Fruit fly (Drosophila melanogaster) whole organism, embryonic: Measurements from ENCODE around the gene Df31.

Experiments used
- B-H1 ChIP-seq: fragments of 200-800 bp; sonication (Bioruptor generic); IDR thresholded peaks from 3 replicates; pipeline ENCODE4 v1.3.6; 2022; ENCODE audit warnings: missing biosample characterization, missing genetic modification characterization
- CG10147 ChIP-seq: fragments of 200-800 bp; sonication (Bioruptor generic); optimal IDR thresholded peaks from 2 replicates; lab custom pipeline; 2019; ENCODE audit warnings: missing biosample characterization, mild to moderate bottlenecking, missing genetic modification characterization, moderate library complexity
- CG10462 ChIP-seq: fragments of 200-800 bp; sonication (Bioruptor generic); optimal IDR thresholded peaks from 2 replicates; lab custom pipeline; 2016; ENCODE audit warnings: missing biosample characterization, missing genetic modification characterization
- CG10543 ChIP-seq: fragments of 200-800 bp; sonication (Bioruptor generic); optimal IDR thresholded peaks from 3 replicates; lab custom pipeline; 2017; ENCODE audit warnings: missing biosample characterization, mild to moderate bottlenecking, missing genetic modification characterization, moderate library complexity
- CG12659 ChIP-seq: fragments of 200-800 bp; sonication (Bioruptor generic); optimal IDR thresholded peaks from 3 replicates; lab custom pipeline; 2017; ENCODE audit warnings: mild to moderate bottlenecking, missing biosample characterization, missing genetic modification reagents, missing genetic modification characterization
- CG13424 ChIP-seq: fragments of 200-800 bp; sonication (Bioruptor generic); optimal IDR thresholded peaks from 2 replicates; lab custom pipeline; 2019; ENCODE audit warnings: missing biosample characterization, mild to moderate bottlenecking, missing genetic modification characterization, moderate library complexity
- CG14860 ChIP-seq: fragments of 200-800 bp; sonication (Bioruptor generic); IDR thresholded peaks from 3 replicates; pipeline ENCODE4 v1.3.6; 2022; ENCODE audit warnings: missing biosample characterization, missing genetic modification characterization; ENCODE audit not compliant: partially characterized antibody
- CG1602 ChIP-seq: fragments of 200-800 bp; sonication (Bioruptor generic); optimal IDR thresholded peaks from 3 replicates; lab custom pipeline; 2016; ENCODE audit warnings: missing biosample characterization, missing genetic modification characterization
- CG16813 ChIP-seq: fragments of 200-800 bp; sonication (Bioruptor generic); IDR thresholded peaks from 3 replicates; pipeline ENCODE4 v1.3.6; 2022; ENCODE audit warnings: missing biosample characterization, missing genetic modification characterization; ENCODE audit not compliant: partially characterized antibody
- CG17186 ChIP-seq: fragments of 200-800 bp; sonication (Bioruptor generic); optimal IDR thresholded peaks from 3 replicates; lab custom pipeline; 2017; ENCODE audit warnings: missing biosample characterization, missing genetic modification reagents, missing genetic modification characterization
- CG3065 ChIP-seq: fragments of 200-800 bp; sonication (Bioruptor generic); optimal IDR thresholded peaks from 2 replicates; lab custom pipeline; 2016; ENCODE audit warnings: missing biosample characterization, missing genetic modification characterization
- CG31441 ChIP-seq: fragments of 200-800 bp; sonication (Bioruptor generic); IDR thresholded peaks from 2 replicates; pipeline ENCODE4 v1.3.6; 2022; ENCODE audit warnings: missing biosample characterization, missing genetic modification characterization
- CG4360 ChIP-seq: fragments of 200-800 bp; sonication (Bioruptor generic); IDR thresholded peaks from 2 replicates; pipeline ENCODE4 v1.3.6; 2022; ENCODE audit warnings: missing biosample characterization, missing genetic modification characterization
- CG4730 ChIP-seq: fragments of 200-800 bp; sonication (Bioruptor generic); IDR thresholded peaks from 2 replicates; pipeline ENCODE4 v1.3.6; 2022; ENCODE audit warnings: missing biosample characterization, missing genetic modification characterization
- CG5180 ChIP-seq: fragments of 200-800 bp; sonication (Bioruptor generic); optimal IDR thresholded peaks from 3 replicates; lab custom pipeline; 2017; ENCODE audit warnings: missing biosample characterization, missing genetic modification characterization, mild to moderate bottlenecking, moderate library complexity, missing genetic modification reagents
- CG6683 ChIP-seq: fragments of 200-800 bp; sonication (Bioruptor generic); optimal IDR thresholded peaks from 2 replicates; lab custom pipeline; 2017; ENCODE audit warnings: missing biosample characterization, mild to moderate bottlenecking, missing genetic modification characterization, missing genetic modification reagents
- CG6791 ChIP-seq: fragments of 200-800 bp; sonication (Bioruptor generic); IDR thresholded peaks from 3 replicates; pipeline ENCODE4 v1.3.6; 2022; ENCODE audit warnings: missing biosample characterization, missing genetic modification characterization; ENCODE audit not compliant: partially characterized antibody
- CG7963 ChIP-seq: fragments of 200-800 bp; sonication (Bioruptor generic); IDR thresholded peaks from 3 replicates; pipeline ENCODE4 v1.3.6; 2022; ENCODE audit warnings: missing biosample characterization, missing genetic modification characterization; ENCODE audit not compliant: partially characterized antibody
- CHES-1-like ChIP-seq: fragments of 200-800 bp; sonication (Bioruptor generic); optimal IDR thresholded peaks from 2 replicates; lab custom pipeline; 2016; ENCODE audit warnings: missing biosample characterization, missing genetic modification characterization
- D ChIP-seq, 2 experiments: fragments of 200-800 bp in 1 of 2; fragments of >200 bp in 1 of 2; sonication (Bioruptor generic) in 1 of 2; optimal IDR thresholded peaks; 2 replicates in 1 of 2; 3 replicates in 1 of 2; lab custom pipeline; 2017; ENCODE audit warnings: mild to moderate bottlenecking in 1 of 2, missing biosample characterization in 1 of 2, missing genetic modification characterization in 1 of 2, missing genetic modification reagents in 1 of 2
- Dbx ChIP-seq: fragments of 200-800 bp; sonication (Bioruptor generic); IDR thresholded peaks from 3 replicates; pipeline ENCODE4 v1.3.6; 2022; ENCODE audit warnings: missing biosample characterization, missing genetic modification characterization
- Dll ChIP-seq: fragments of 200-800 bp; sonication (Bioruptor generic); IDR thresholded peaks from 4 replicates; pipeline ENCODE4 v1.3.6; 2022; ENCODE audit warnings: missing biosample characterization, missing genetic modification characterization; ENCODE audit not compliant: partially characterized antibody
- E2f1 ChIP-seq: fragments of 200-800 bp; sonication (Bioruptor generic); IDR thresholded peaks from 2 replicates; pipeline ENCODE4 v1.3.6; 2022; ENCODE audit warnings: missing biosample characterization, missing genetic modification characterization
- Fer3 ChIP-seq: fragments of 200-800 bp; sonication (Bioruptor generic); optimal IDR thresholded peaks from 2 replicates; lab custom pipeline; 2018; ENCODE audit warnings: missing biosample characterization, mild to moderate bottlenecking, missing genetic modification characterization, moderate library complexity
- GATAe ChIP-seq: fragments of 200-800 bp; sonication (Bioruptor generic); conservative IDR thresholded peaks from 2 replicates; pipeline ENCODE4 v1.3.6; 2022; ENCODE audit warnings: missing biosample characterization, missing genetic modification characterization
- NC2α ChIP-seq: fragments of 200-800 bp; sonication (Bioruptor generic); optimal IDR thresholded peaks from 2 replicates; lab custom pipeline; 2016; ENCODE audit warnings: missing biosample characterization, missing genetic modification characterization
- Ravus ChIP-seq: fragments of 200-800 bp; sonication (Bioruptor generic); IDR thresholded peaks from 2 replicates; pipeline ENCODE4 v1.3.6; 2022; ENCODE audit warnings: missing biosample characterization, missing genetic modification characterization
- Rfx ChIP-seq: fragments of 200-800 bp; sonication (Bioruptor generic); IDR thresholded peaks from 2 replicates; pipeline ENCODE4 v1.3.6; 2022; ENCODE audit warnings: missing biosample characterization, missing genetic modification characterization
- Sin3A ChIP-seq: fragments of >200 bp; optimal IDR thresholded peaks from 2 replicates; lab custom pipeline; 2018
- dati ChIP-seq: fragments of 200-800 bp; sonication (Bioruptor generic); IDR thresholded peaks from 2 replicates; pipeline ENCODE4 v1.3.6; 2022; ENCODE audit warnings: missing biosample characterization, missing genetic modification characterization
- eve ChIP-seq, 2 experiments: fragments of >200 bp; optimal IDR thresholded peaks; 2 replicates each; lab custom pipeline; 2017; ENCODE audit warnings: missing biosample characterization in 2 of 2, missing genetic modification characterization in 2 of 2
- ewg ChIP-seq: fragments of 200-800 bp; sonication (Bioruptor generic); optimal IDR thresholded peaks from 3 replicates; lab custom pipeline; 2017; ENCODE audit warnings: mild to moderate bottlenecking, missing biosample characterization, missing genetic modification reagents, missing genetic modification characterization
- gcm ChIP-seq: fragments of 200-800 bp; sonication (Bioruptor generic); optimal IDR thresholded peaks from 2 replicates; lab custom pipeline; 2019; ENCODE audit warnings: missing biosample characterization, mild to moderate bottlenecking, missing genetic modification characterization, moderate library complexity
- grau ChIP-seq: fragments of 200-800 bp; optimal IDR thresholded peaks from 3 replicates; lab custom pipeline; 2019; ENCODE audit warnings: missing biosample characterization, mild to moderate bottlenecking, missing genetic modification characterization, moderate library complexity
- gsb ChIP-seq: fragments of 200-800 bp; sonication (Bioruptor generic); IDR thresholded peaks from 2 replicates; pipeline ENCODE4 v1.3.6; 2022; ENCODE audit warnings: missing biosample characterization, missing genetic modification characterization
- ken ChIP-seq: fragments of 200-800 bp; sonication (Bioruptor generic); IDR thresholded peaks from 3 replicates; pipeline ENCODE4 v1.3.6; 2022; ENCODE audit warnings: missing biosample characterization, missing genetic modification characterization
- lov ChIP-seq, 2 experiments: fragments of 200-800 bp in 1 of 2; fragments of >200 bp in 1 of 2; sonication (Bioruptor generic) in 1 of 2; IDR thresholded peaks in 1 of 2; optimal IDR thresholded peaks in 1 of 2; 2 replicates in 1 of 2; 3 replicates in 1 of 2; pipeline versions ENCODE4 v1.3.6 to Lab custom; 2017 to 2022; ENCODE audit warnings: missing biosample characterization in 1 of 2, missing genetic modification characterization in 1 of 2
- mld ChIP-seq: fragments of 200-800 bp; sonication (Bioruptor generic); IDR thresholded peaks from 3 replicates; pipeline ENCODE4 v1.3.6; 2022; ENCODE audit warnings: missing biosample characterization, missing genetic modification characterization; ENCODE audit not compliant: partially characterized antibody
- p53 ChIP-seq: fragments of 200-800 bp; sonication (Bioruptor generic); optimal IDR thresholded peaks from 2 replicates; lab custom pipeline; 2016; ENCODE audit warnings: missing biosample characterization, missing genetic modification characterization
- pfk ChIP-seq: fragments of 200-800 bp; sonication (Bioruptor generic); optimal IDR thresholded peaks from 2 replicates; lab custom pipeline; 2018; ENCODE audit warnings: missing biosample characterization, mild to moderate bottlenecking, missing genetic modification characterization, moderate library complexity
- pita ChIP-seq: fragments of 200-800 bp; sonication (Bioruptor generic); optimal IDR thresholded peaks from 2 replicates; lab custom pipeline; 2017; ENCODE audit warnings: missing biosample characterization, mild to moderate bottlenecking, missing genetic modification characterization
- seq ChIP-seq: fragments of 200-800 bp; sonication (Bioruptor generic); IDR thresholded peaks from 2 replicates; pipeline ENCODE4 v1.3.6; 2022; ENCODE audit warnings: missing biosample characterization, missing genetic modification characterization
- so ChIP-seq: fragments of 200-800 bp; sonication (Bioruptor generic); IDR thresholded peaks from 3 replicates; pipeline ENCODE4 v1.3.6; 2022; ENCODE audit warnings: missing biosample characterization, missing genetic modification characterization
- sqz ChIP-seq: fragments of 200-800 bp; sonication (Bioruptor generic); optimal IDR thresholded peaks from 3 replicates; lab custom pipeline; 2018; ENCODE audit warnings: missing biosample characterization, mild to moderate bottlenecking, missing genetic modification characterization
- tup ChIP-seq: fragments of 200-800 bp; sonication (Bioruptor generic); optimal IDR thresholded peaks from 2 replicates; lab custom pipeline; 2016; ENCODE audit warnings: missing biosample characterization, mild to moderate bottlenecking, missing genetic modification characterization, moderate library complexity
- unc-4 ChIP-seq: fragments of 200-800 bp; sonication (Bioruptor generic); IDR thresholded peaks from 2 replicates; pipeline ENCODE4 v1.3.6; 2022; ENCODE audit warnings: missing biosample characterization, missing genetic modification characterization; ENCODE audit not compliant: partially characterized antibody
- zfh2 ChIP-seq: fragments of 200-800 bp; sonication (Bioruptor generic); optimal IDR thresholded peaks from 2 replicates; lab custom pipeline; 2016; ENCODE audit warnings: missing biosample characterization, missing genetic modification characterization

Gene Df31

DNA sequence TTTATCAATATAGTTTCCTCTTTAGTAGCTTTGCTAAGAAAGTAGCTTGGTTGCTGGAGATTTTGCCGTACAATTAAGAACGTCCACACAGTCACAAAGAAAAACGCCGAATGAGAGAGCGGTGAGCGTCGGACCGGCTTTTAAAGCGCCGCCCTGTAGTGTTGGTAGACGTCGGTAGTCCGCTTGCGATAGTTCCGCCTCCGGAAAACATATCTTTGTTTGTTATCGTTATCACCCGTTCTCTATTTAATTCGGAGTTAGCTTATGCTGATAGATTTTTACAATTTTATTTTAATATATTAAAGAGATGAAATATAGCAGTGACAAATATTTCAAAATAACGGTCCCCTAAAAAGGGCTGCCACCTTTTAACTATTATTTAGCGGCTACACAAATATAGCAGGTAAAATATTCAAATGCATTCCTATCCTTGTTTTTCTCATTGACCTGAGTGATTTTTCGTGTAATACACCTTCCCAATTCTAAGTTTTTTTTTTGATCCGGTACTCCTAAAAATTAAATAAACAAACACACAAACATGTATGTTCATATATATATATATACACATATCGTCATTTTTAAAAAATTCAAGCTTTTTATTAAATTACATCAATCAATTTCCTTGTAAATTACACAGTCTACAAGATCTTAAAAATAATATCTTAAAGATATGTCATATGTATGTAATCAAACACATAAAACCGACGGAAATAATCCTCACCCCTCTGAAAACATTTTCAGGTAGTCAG, at the start of gene Df31 (continued):
- TF ChIP-seq CG1602 (GFP tag; lab: Kevin White, UChicago) (peak; percentile 44), unc-4 (peak; percentile 87), pfk (peak; percentile 57), CG10543 (GFP tag; lab: Kevin White, UChicago) (peak; percentile 57), ewg (GFP tag; lab: Kevin White, UChicago) (no peak), lov (optimal IDR thresholded peaks at IDR 0.05; lab: Kevin White, UChicago) (no peak), lov (GFP tag; IDR thresholded peaks at IDR 0.05; lab: Robert Waterston, UW) (0 out of 3 replicates have a peak, but pooled peaks have one; percentile 55), B-H1 (GFP tag; lab: Robert Waterston, UW) (no peak), CG31441 (GFP tag; lab: Robert Waterston, UW) (peak; percentile 32), GATAe (GFP tag; lab: Robert Waterston, UW) (no peak), Rfx (GFP tag; lab: Robert Waterston, UW) (peak; percentile 89; the same call in 1 of the 2 replicates), CG4360 (GFP tag; lab: Robert Waterston, UW) (no peak; the same call in 1 of the 2 replicates), so (GFP tag; lab: Robert Waterston, UW) (no peak), CG4730 (peak; percentile 29; the same call in 1 of the 2 replicates), NC2α (GFP tag; lab: Kevin White, UChicago) (peak; percentile 82), mld (GFP tag; lab: Robert Waterston, UW) (peak; percentile 82; the same call in 2 of the 3 replicates), grau (tag; lab: Kevin White, UChicago) (peak; percentile 53), Dll (GFP tag; lab: Robert Waterston, UW) (peak; percentile 88), Sin3A (lab: Kevin White, UChicago) (no peak), CG14860 (GFP tag; lab: Robert Waterston, UW) (peak; percentile 78), gsb (GFP tag; lab: Robert Waterston, UW) (no peak), pita (GFP tag; lab: Kevin White, UChicago) (no peak), CG17186 (GFP tag; lab: Kevin White, UChicago) (peak; percentile 28), CG10462 (no peak), sqz (GFP tag; lab: Kevin White, UChicago) (no peak), CG6683 (GFP tag; lab: Kevin White, UChicago) (no peak), CG10147 (GFP tag; lab: Kevin White, UChicago) (no peak), CG5180 (GFP tag; lab: Kevin White, UChicago) (no peak), Ravus (GFP tag; lab: Robert Waterston, UW) (no peak), CG7963 (GFP tag; lab: Robert Waterston, UW) (peak; percentile 82; the same call in 2 of the 3 replicates), Fer3 (tag; lab: Kevin White, UChicago) (peak; percentile 57), ken (GFP tag; lab: Robert Waterston, UW) (no peak; the same call in 2 of the 3 replicates), CHES-1-like (no peak), zfh2 (GFP tag; lab: Kevin White, UChicago) (peak; percentile 67), E2f1 (GFP tag; lab: Robert Waterston, UW) (peak; percentile 49), CG6791 (GFP tag; lab: Robert Waterston, UW) (peak; percentile 95), CG12659 (GFP tag; lab: Kevin White, UChicago) (peak; percentile 74), tup (GFP tag; lab: Kevin White, UChicago) (peak; percentile 56), seq (GFP tag; lab: Robert Waterston, UW) (peak; percentile 37; the same call in 1 of the 2 replicates), eve (GFP tag; optimal IDR thresholded peaks at IDR 0.05; lab: Kevin White, UChicago) (peak in 1 of 2 experiments; percentile 82), gcm (no peak), CG3065 (GFP tag; lab: Kevin White, UChicago) (peak; percentile 59), p53 (GFP tag; lab: Kevin White, UChicago) (no peak), CG16813 (GFP tag; lab: Robert Waterston, UW) (peak; percentile 86), D (optimal IDR thresholded peaks at IDR 0.05; lab: Kevin White, UChicago) (no peak), D (GFP tag; optimal IDR thresholded peaks at IDR 0.05; lab: Kevin White, UChicago) (no peak), dati (GFP tag; lab: Robert Waterston, UW) (no peak), CG13424 (peak; percentile 32), Dbx (GFP tag; lab: Robert Waterston, UW) (no peak)
